Worm (Caenorhabditis elegans) whole organism, midembryonic: ENCODE results near the gene F35E8.10.

Experiments
- klf-2 ChIP-seq: fragments of 200-800 bp; sonication (Bioruptor generic); conservative IDR thresholded peaks from 2 replicates; pipeline ENCODE4 v1.3.6; 2022; ENCODE audit warnings: missing genetic modification reagents, missing genetic modification characterization, missing compliant biosample characterization
- med-1 ChIP-seq: sonication (generic microtip); optimal IDR thresholded peaks from 2 replicates; lab custom pipeline; 2017; ENCODE audit warnings: missing genetic modification characterization, mild to moderate bottlenecking, missing compliant biosample characterization, antibody characterized with exemption, missing genetic modification reagents; ENCODE audit not compliant: insufficient read depth
- ref-1 ChIP-seq: fragments of 200-800 bp; sonication (Bioruptor generic); conservative IDR thresholded peaks from 2 replicates; pipeline ENCODE4 v1.3.6; 2022; ENCODE audit warnings: missing genetic modification reagents, missing genetic modification characterization, missing compliant biosample characterization
- ztf-23 ChIP-seq: fragments of 200-800 bp; sonication (Bioruptor generic); IDR thresholded peaks from 2 replicates; pipeline ENCODE4 v1.3.6; 2022; ENCODE audit warnings: missing genetic modification reagents, missing genetic modification characterization, missing compliant biosample characterization
- ztf-29 ChIP-seq: fragments of 200-800 bp; sonication (Bioruptor generic); IDR thresholded peaks from 2 replicates; pipeline ENCODE4 v1.3.6; 2022; ENCODE audit warnings: missing genetic modification reagents, missing genetic modification characterization, missing compliant biosample characterization

ce11 chrV:15920273-15920672 is at the start of gene F35E8.10:
- TF ChIP-seq ztf-23 (GFP tag; lab: Robert Waterston, UW) (no peak), klf-2 (no peak), ztf-29 (no peak), med-1 (GFP tag; lab: Kevin White, UChicago) (no peak), ref-1 (GFP tag; lab: Robert Waterston, UW) (no peak)
